Worm (Caenorhabditis elegans): Measurements from ENCODE around the gene ins-39.

ce11 chrX:1337009-1337408 is 7.2 kb downstream of the ins-39 start, which contains the start of gene ttr-37:
- TF ChIP-seq ama-1 (optimal IDR thresholded peaks at IDR 0.05) (no peak), ztf-11 (tag; optimal IDR thresholded peaks at IDR 0.05) (no peak), nhr-77 (tag; optimal IDR thresholded peaks at IDR 0.05) (no peak), fkh-10 (GFP tag; optimal IDR thresholded peaks at IDR 0.05) (no peak), sox-4 (tag; optimal IDR thresholded peaks at IDR 0.05) (no peak), aly-2 (tag; optimal IDR thresholded peaks at IDR 0.05) (no peak), nhr-28 (tag; optimal IDR thresholded peaks at IDR 0.05) (no peak), jun-1 (tag; optimal IDR thresholded peaks at IDR 0.05) (no peak), nhr-90 (tag; optimal IDR thresholded peaks at IDR 0.05; ENCODE audit: poor library complexity) (peak; percentile 19), skn-1 (tag; optimal IDR thresholded peaks at IDR 0.05) (no peak), elt-3 (tag; optimal IDR thresholded peaks at IDR 0.05) (no peak), unc-98 (GFP tag; IDR thresholded peaks at IDR 0.05) (no peak)

Measured in whole organism, L1 larva.